Fruit fly (Drosophila melanogaster) whole organism: ENCODE data around the gene CG44088.

Experiments
- EcR ChIP-seq, 2 experiments: fragments of >200 bp; optimal IDR thresholded peaks; 2 replicates each; lab custom pipeline; 2017; ENCODE audit warnings: missing biosample characterization in 2 of 2, missing genetic modification characterization in 2 of 2, missing genetic modification reagents in 2 of 2
- pan ChIP-seq: fragments of >200 bp; optimal IDR thresholded peaks from 2 replicates; lab custom pipeline; 2017
- usp ChIP-seq: fragments of >200 bp; optimal IDR thresholded peaks from 2 replicates; lab custom pipeline; 2017; ENCODE audit warnings: missing biosample characterization, missing genetic modification characterization, mixed read lengths

DNA sequence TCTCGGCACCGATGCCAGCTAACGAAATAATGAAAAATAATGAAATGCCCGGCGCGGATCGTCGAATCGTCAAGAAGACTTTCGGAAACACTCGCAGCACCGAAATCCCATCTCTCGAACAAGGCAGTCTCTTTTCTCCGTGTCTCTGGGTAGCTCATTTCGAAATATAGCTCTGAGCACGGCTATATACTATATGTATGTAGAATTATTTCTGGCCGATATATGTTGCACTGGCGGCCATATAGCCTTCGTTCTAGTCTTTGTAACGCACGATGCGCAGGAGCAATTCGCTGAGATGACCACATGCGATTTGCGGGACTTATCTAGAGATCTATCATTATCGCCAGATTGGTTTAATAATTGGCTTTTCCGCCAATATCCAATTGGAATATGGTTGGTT, 5.4 kb upstream of the CG44088 start, which contains the start of gene CG14655:
- TF ChIP-seq usp (GFP tag; lab: Kevin White, UChicago) = no peak
- no peak for TF ChIP-seq pan (lab: Kevin White, UChicago)
- TF ChIP-seq EcR (GFP tag; optimal IDR thresholded peaks at IDR 0.05; lab: Kevin White, UChicago) = no peak
